Worm (Caenorhabditis elegans): ENCODE measurements around the gene mltn-12.

ce11 chrIV:8949078-8950039, 43.5 kb upstream of the mltn-12 start:
- TF ChIP-seq tab-1 (GFP tag; IDR thresholded peaks at IDR 0.05): no peak
- TF ChIP-seq ref-1 (GFP tag; conservative IDR thresholded peaks at IDR 0.05): no peak
- TF ChIP-seq med-1 (GFP tag; optimal IDR thresholded peaks at IDR 0.05; ENCODE audit: insufficient read depth): no peak
- TF ChIP-seq flt-1 (GFP tag; IDR thresholded peaks at IDR 0.05): no peak
- TF ChIP-seq cog-1 (tag; optimal IDR thresholded peaks at IDR 0.05): no peak
- no peak for TF ChIP-seq ztf-23 (GFP tag; IDR thresholded peaks at IDR 0.05)
- TF ChIP-seq T22C8.4 (GFP tag; IDR thresholded peaks at IDR 0.05): no peak
- no peak for TF ChIP-seq klf-2 (GFP tag; conservative IDR thresholded peaks at IDR 0.05)

Measured in whole organism, midembryonic.